Fruit fly (Drosophila melanogaster): Measurements from ENCODE around the gene CG34303.

- TF ChIP-seq Mio (GFP tag; optimal IDR thresholded peaks at IDR 0.05) (no peak), sage (GFP tag; optimal IDR thresholded peaks at IDR 0.05) (no peak), dl (GFP tag; optimal IDR thresholded peaks at IDR 0.05; ENCODE audit: insufficient read depth in 1 of 2, partially characterized antibody in 2 of 2) (no peak), h (GFP tag; optimal IDR thresholded peaks at IDR 0.05) (no peak)
These were observed 36.7 kb downstream of the CG34303 start for dm6 chr3R:10114915-10115534.
